Fruit fly (Drosophila melanogaster) whole organism, embryonic: ENCODE measurements around the gene ppl.

Experiments
- Abd-B ChIP-seq: fragments of 200-800 bp; sonication (Bioruptor generic); optimal IDR thresholded peaks from 2 replicates; lab custom pipeline; 2018; ENCODE audit warnings: missing biosample characterization, mild to moderate bottlenecking, missing genetic modification characterization, moderate library complexity
- Ada2b ChIP-seq: fragments of 200-800 bp; sonication (Bioruptor generic); IDR thresholded peaks from 2 replicates; pipeline ENCODE4 v1.3.6; 2022; ENCODE audit warnings: missing biosample characterization, missing genetic modification characterization
- B-H1 ChIP-seq: fragments of 200-800 bp; sonication (Bioruptor generic); IDR thresholded peaks from 3 replicates; pipeline ENCODE4 v1.3.6; 2022; ENCODE audit warnings: missing biosample characterization, missing genetic modification characterization
- CG10267 ChIP-seq: fragments of 200-800 bp; sonication (Bioruptor generic); optimal IDR thresholded peaks from 2 replicates; lab custom pipeline; 2018; ENCODE audit warnings: missing biosample characterization, mild to moderate bottlenecking, missing genetic modification characterization, moderate library complexity
- CG11085 ChIP-seq: fragments of 200-800 bp; sonication (Bioruptor generic); IDR thresholded peaks from 2 replicates; pipeline ENCODE4 v1.3.6; 2022; ENCODE audit warnings: missing biosample characterization, missing genetic modification characterization
- CG11247 ChIP-seq: fragments of 200-800 bp; sonication (Bioruptor generic); IDR thresholded peaks from 2 replicates; pipeline ENCODE4 v1.3.6; 2022; ENCODE audit warnings: missing biosample characterization, missing genetic modification characterization
- CG11695 ChIP-seq: fragments of 200-800 bp; sonication (Bioruptor generic); IDR thresholded peaks from 3 replicates; pipeline ENCODE4 v1.3.6; 2022; ENCODE audit warnings: missing biosample characterization, missing genetic modification characterization
- CG12219 ChIP-seq: fragments of 200-800 bp; sonication (Bioruptor generic); optimal IDR thresholded peaks from 3 replicates; lab custom pipeline; 2018; ENCODE audit warnings: missing biosample characterization, mild to moderate bottlenecking, missing genetic modification characterization
- CG14014 ChIP-seq: fragments of 200-800 bp; sonication (Bioruptor generic); IDR thresholded peaks from 2 replicates; pipeline ENCODE4 v1.3.6; 2022; ENCODE audit warnings: missing biosample characterization, missing genetic modification characterization
- CG14667 ChIP-seq: fragments of 200-800 bp; sonication (Bioruptor generic); IDR thresholded peaks from 2 replicates; pipeline ENCODE4 v1.3.6; 2022; ENCODE audit warnings: missing biosample characterization, missing genetic modification characterization
- CG17359 ChIP-seq: fragments of 200-800 bp; sonication (Bioruptor generic); optimal IDR thresholded peaks from 3 replicates; lab custom pipeline; 2018; ENCODE audit warnings: missing biosample characterization, mild to moderate bottlenecking, missing genetic modification characterization, moderate library complexity
- CG2202 ChIP-seq: fragments of 200-800 bp; sonication (Bioruptor generic); optimal IDR thresholded peaks from 2 replicates; lab custom pipeline; 2018; ENCODE audit warnings: missing biosample characterization, mild to moderate bottlenecking, missing genetic modification characterization
- CG30020 ChIP-seq: fragments of 200-800 bp; optimal IDR thresholded peaks from 2 replicates; lab custom pipeline; 2019; ENCODE audit warnings: missing biosample characterization, mild to moderate bottlenecking, missing genetic modification characterization, moderate library complexity
- CG3065 ChIP-seq: fragments of 200-800 bp; sonication (Bioruptor generic); optimal IDR thresholded peaks from 2 replicates; lab custom pipeline; 2016; ENCODE audit warnings: missing biosample characterization, missing genetic modification characterization
- CG33213 ChIP-seq: fragments of 200-800 bp; sonication (Bioruptor generic); optimal IDR thresholded peaks from 3 replicates; lab custom pipeline; 2016; ENCODE audit warnings: missing biosample characterization, missing genetic modification characterization
- CG42726 ChIP-seq: fragments of 200-800 bp; sonication (Bioruptor generic); IDR thresholded peaks from 2 replicates; pipeline ENCODE4 v1.3.6; 2022; ENCODE audit warnings: missing biosample characterization, missing genetic modification characterization; ENCODE audit not compliant: partially characterized antibody
- CG4424 ChIP-seq: fragments of 200-800 bp; sonication (Bioruptor generic); optimal IDR thresholded peaks from 3 replicates; lab custom pipeline; 2016; ENCODE audit warnings: missing biosample characterization, missing genetic modification characterization
- CG6272 ChIP-seq: fragments of 200-800 bp; sonication (Bioruptor generic); IDR thresholded peaks from 2 replicates; pipeline ENCODE4 v1.3.6; 2022; ENCODE audit warnings: missing biosample characterization, missing genetic modification characterization
- CG6813 ChIP-seq: fragments of 200-800 bp; sonication (Bioruptor generic); optimal IDR thresholded peaks from 2 replicates; lab custom pipeline; 2017; ENCODE audit warnings: missing biosample characterization, missing genetic modification characterization, mild to moderate bottlenecking, moderate library complexity, missing genetic modification reagents
- CG7928 ChIP-seq: fragments of 200-800 bp; sonication (Bioruptor generic); optimal IDR thresholded peaks from 2 replicates; lab custom pipeline; 2017; ENCODE audit warnings: missing biosample characterization, mild to moderate bottlenecking, missing genetic modification characterization
- CG8089 ChIP-seq: fragments of 200-800 bp; sonication (Bioruptor generic); optimal IDR thresholded peaks from 3 replicates; lab custom pipeline; 2016; ENCODE audit warnings: missing biosample characterization, missing genetic modification characterization
- CG8281 ChIP-seq: fragments of 200-800 bp; sonication (Bioruptor generic); optimal IDR thresholded peaks from 2 replicates; lab custom pipeline; 2018; ENCODE audit warnings: missing biosample characterization, mild to moderate bottlenecking, missing genetic modification characterization, moderate library complexity
- CTCF ChIP-seq: fragments of 200-800 bp; sonication (Bioruptor generic); optimal IDR thresholded peaks from 2 replicates; lab custom pipeline; 2017; ENCODE audit warnings: missing biosample characterization, mild to moderate bottlenecking, missing genetic modification characterization, moderate library complexity
- Dad ChIP-seq: fragments of 200-800 bp; sonication (Bioruptor generic); optimal IDR thresholded peaks from 3 replicates; lab custom pipeline; 2016; ENCODE audit warnings: missing biosample characterization, missing genetic modification characterization
- Dip2 ChIP-seq: fragments of 200-800 bp; sonication (Bioruptor generic); IDR thresholded peaks from 2 replicates; pipeline ENCODE4 v1.3.6; 2022; ENCODE audit warnings: missing biosample characterization, missing genetic modification characterization
- Ets97D ChIP-seq: fragments of 200-800 bp; sonication (Bioruptor generic); optimal IDR thresholded peaks from 3 replicates; lab custom pipeline; 2016; ENCODE audit warnings: missing biosample characterization, missing genetic modification characterization
- HLH4C ChIP-seq: fragments of 200-800 bp; sonication (Bioruptor generic); IDR thresholded peaks from 3 replicates; pipeline ENCODE4 v1.3.6; 2022; ENCODE audit warnings: missing biosample characterization, missing genetic modification characterization; ENCODE audit not compliant: partially characterized antibody
- HmgD ChIP-seq: fragments of 200-800 bp; sonication (Bioruptor generic); optimal IDR thresholded peaks from 3 replicates; lab custom pipeline; 2016; ENCODE audit warnings: missing biosample characterization, missing genetic modification characterization
- Hr51 ChIP-seq, 2 experiments: fragments of 200-800 bp; sonication (Bioruptor generic); optimal IDR thresholded peaks; 2 replicates in 1 of 2; 3 replicates in 1 of 2; lab custom pipeline; 2016 to 2018; ENCODE audit warnings: missing biosample characterization in 2 of 2, missing genetic modification characterization in 2 of 2, mild to moderate bottlenecking in 1 of 2, moderate library complexity in 1 of 2
- Jarid2 ChIP-seq: fragments of 200-800 bp; sonication (Bioruptor generic); optimal IDR thresholded peaks from 3 replicates; lab custom pipeline; 2017; ENCODE audit warnings: mild to moderate bottlenecking, missing biosample characterization, missing genetic modification reagents, missing genetic modification characterization
- Mes4 ChIP-seq: fragments of 200-800 bp; sonication (Bioruptor generic); optimal IDR thresholded peaks from 2 replicates; lab custom pipeline; 2016; ENCODE audit warnings: missing biosample characterization, missing genetic modification characterization
- Nf-YA ChIP-seq: fragments of 200-800 bp; sonication (Bioruptor generic); IDR thresholded peaks from 2 replicates; pipeline ENCODE4 v1.3.6; 2022; ENCODE audit warnings: missing biosample characterization, missing genetic modification characterization
- Oaz ChIP-seq: fragments of 200-800 bp; sonication (Bioruptor generic); IDR thresholded peaks from 2 replicates; pipeline ENCODE4 v1.3.6; 2022; ENCODE audit warnings: missing biosample characterization, missing genetic modification characterization
- ac ChIP-seq: fragments of 200-800 bp; sonication (Bioruptor generic); optimal IDR thresholded peaks from 3 replicates; lab custom pipeline; 2017; ENCODE audit warnings: missing biosample characterization, mild to moderate bottlenecking, missing genetic modification characterization
- amos ChIP-seq: fragments of 200-800 bp; sonication (Bioruptor generic); IDR thresholded peaks from 2 replicates; pipeline ENCODE4 v1.3.6; 2022; ENCODE audit warnings: missing biosample characterization, missing genetic modification characterization; ENCODE audit not compliant: partially characterized antibody
- ara ChIP-seq: fragments of 200-800 bp; sonication (Bioruptor generic); IDR thresholded peaks from 2 replicates; pipeline ENCODE4 v1.3.6; 2022; ENCODE audit warnings: missing biosample characterization, missing genetic modification characterization
- bsh ChIP-seq, 2 experiments: fragments of 200-800 bp; sonication (Bioruptor generic); optimal IDR thresholded peaks; 2 replicates each; lab custom pipeline; 2017 to 2018; ENCODE audit warnings: mild to moderate bottlenecking in 2 of 2, missing biosample characterization in 2 of 2, missing genetic modification characterization in 2 of 2, moderate library complexity in 1 of 2
- fd3F ChIP-seq: fragments of 200-800 bp; sonication (Bioruptor generic); optimal IDR thresholded peaks from 2 replicates; lab custom pipeline; 2018; ENCODE audit warnings: missing biosample characterization, mild to moderate bottlenecking, missing genetic modification characterization, moderate library complexity
- ftz-f1 ChIP-seq: fragments of 200-800 bp; sonication (Bioruptor generic); optimal IDR thresholded peaks from 2 replicates; lab custom pipeline; 2016; ENCODE audit warnings: missing biosample characterization, missing genetic modification characterization
- hkb ChIP-seq, 2 experiments: fragments of 200-800 bp in 1 of 2; fragments of >200 bp in 1 of 2; sonication (Bioruptor generic) in 1 of 2; IDR thresholded peaks in 1 of 2; optimal IDR thresholded peaks in 1 of 2; 2 replicates each; pipeline versions ENCODE4 v1.3.6 to Lab custom; 2017 to 2022; ENCODE audit warnings: missing biosample characterization in 1 of 2, missing genetic modification characterization in 1 of 2
- ind ChIP-seq: fragments of 200-800 bp; sonication (Bioruptor generic); optimal IDR thresholded peaks from 3 replicates; lab custom pipeline; 2016; ENCODE audit warnings: missing biosample characterization, missing genetic modification characterization
- mirr ChIP-seq: fragments of 200-800 bp; sonication (Bioruptor generic); optimal IDR thresholded peaks from 3 replicates; lab custom pipeline; 2018; ENCODE audit warnings: missing biosample characterization, mild to moderate bottlenecking, missing genetic modification characterization
- repo ChIP-seq: fragments of 200-800 bp; sonication (Bioruptor generic); optimal IDR thresholded peaks from 2 replicates; lab custom pipeline; 2016; ENCODE audit warnings: missing biosample characterization, missing genetic modification characterization
- rib ChIP-seq: fragments of 200-800 bp; sonication (Bioruptor generic); IDR thresholded peaks from 2 replicates; pipeline ENCODE4 v1.3.6; 2022; ENCODE audit warnings: missing biosample characterization, missing genetic modification characterization
- run ChIP-seq: fragments of 200-800 bp; sonication (Bioruptor generic); optimal IDR thresholded peaks from 3 replicates; lab custom pipeline; 2018; ENCODE audit warnings: missing biosample characterization, mild to moderate bottlenecking, missing genetic modification characterization
- sima ChIP-seq: fragments of 200-800 bp; sonication (Bioruptor generic); optimal IDR thresholded peaks from 2 replicates; lab custom pipeline; 2016; ENCODE audit warnings: missing biosample characterization, missing genetic modification characterization
- tio ChIP-seq: fragments of 200-800 bp; sonication (Bioruptor generic); optimal IDR thresholded peaks from 2 replicates; lab custom pipeline; 2017; ENCODE audit warnings: missing biosample characterization, missing genetic modification characterization, inconsistent platforms
- ttk ChIP-seq: fragments of 200-800 bp; sonication (Bioruptor generic); IDR thresholded peaks from 2 replicates; pipeline ENCODE4 v2.1.2; 2022; ENCODE audit warnings: missing biosample characterization, missing genetic modification characterization
- usp ChIP-seq: fragments of >200 bp; optimal IDR thresholded peaks from 2 replicates; lab custom pipeline; 2017; ENCODE audit warnings: missing biosample characterization, missing genetic modification characterization
- wdn ChIP-seq: fragments of 200-800 bp; sonication (Bioruptor generic); IDR thresholded peaks from 2 replicates; pipeline ENCODE4 v1.3.6; 2022; ENCODE audit warnings: missing biosample characterization, missing genetic modification characterization

Gene ppl

DNA sequence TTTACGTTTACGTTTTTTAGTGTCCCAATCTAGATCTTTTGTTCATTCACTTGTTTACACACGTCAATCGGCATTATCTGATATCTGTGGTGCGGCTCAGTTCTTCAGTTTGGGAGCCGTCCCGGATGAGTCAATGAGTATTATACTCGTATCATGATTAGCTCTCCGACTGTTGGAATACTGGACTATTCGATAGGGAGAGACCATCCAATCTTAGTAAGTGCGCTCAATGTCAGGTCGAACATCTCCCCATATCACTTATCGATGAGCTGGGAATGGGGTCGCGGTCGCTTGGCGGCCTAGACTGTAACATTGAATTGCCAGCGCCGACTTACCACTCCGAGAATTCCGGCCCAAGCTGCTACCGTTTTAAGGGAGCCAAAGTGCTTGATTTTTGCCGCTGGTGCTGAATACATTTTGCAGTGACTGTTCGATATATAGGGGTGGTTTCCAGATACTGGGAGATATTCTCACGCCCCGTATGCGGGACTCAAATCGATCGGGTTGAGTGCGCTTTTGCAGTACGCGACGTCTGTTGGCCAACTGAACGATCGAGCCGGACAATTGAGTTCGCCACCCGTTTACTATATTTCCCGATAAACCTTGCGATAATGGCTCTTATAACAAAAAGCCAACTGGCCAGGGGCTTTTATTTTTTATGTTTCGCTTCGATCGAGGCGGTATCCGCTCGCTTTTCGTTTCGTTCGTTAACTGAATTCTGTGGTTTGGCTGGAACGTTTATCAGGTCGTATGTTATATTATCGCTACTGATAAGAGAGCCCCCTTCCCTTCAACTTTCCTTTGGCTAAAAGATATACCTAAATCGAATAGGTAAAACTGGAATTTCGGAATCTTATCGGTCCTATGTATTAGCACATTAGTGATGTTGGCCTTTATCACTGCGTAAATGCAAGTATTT, 3.7 kb upstream of the ppl start (continued):
- TF ChIP-seq CG6813 (GFP tag; lab: Kevin White, UChicago): no peak
- TF ChIP-seq ttk: no peak
- TF ChIP-seq CG33213 (GFP tag; lab: Kevin White, UChicago): no peak
- peak; percentile 34 for TF ChIP-seq Jarid2 (GFP tag; lab: Kevin White, UChicago)
- TF ChIP-seq ftz-f1: no peak
- TF ChIP-seq fd3F (GFP tag; lab: Kevin White, UChicago): no peak
- TF ChIP-seq CG11085 (GFP tag; lab: Robert Waterston, UW): no peak
- TF ChIP-seq CTCF: no peak
- no peak for TF ChIP-seq Ets97D (GFP tag; lab: Kevin White, UChicago)
- no peak for TF ChIP-seq wdn (GFP tag; lab: Robert Waterston, UW)
- TF ChIP-seq usp (GFP tag; lab: Kevin White, UChicago): no peak
- no peak for TF ChIP-seq HmgD (GFP tag; lab: Kevin White, UChicago)
- TF ChIP-seq Dip2 (GFP tag; lab: Robert Waterston, UW): no peak
- TF ChIP-seq CG17359 (tag; lab: Kevin White, UChicago): no peak
- TF ChIP-seq ind (GFP tag; lab: Kevin White, UChicago): no peak
- no peak for TF ChIP-seq CG8281
- no peak for TF ChIP-seq ac (GFP tag; lab: Kevin White, UChicago)
- TF ChIP-seq CG11247 (GFP tag; lab: Robert Waterston, UW): no peak
- TF ChIP-seq CG30020: no peak
- TF ChIP-seq B-H1 (GFP tag; lab: Robert Waterston, UW): no peak
- no peak for TF ChIP-seq hkb (optimal IDR thresholded peaks at IDR 0.05; lab: Kevin White, UChicago)
- 0 out of 2 replicates have a peak, but pooled peaks have one; percentile 7 for TF ChIP-seq hkb (GFP tag; IDR thresholded peaks at IDR 0.05; lab: Robert Waterston, UW)
- no peak for TF ChIP-seq Mes4 (GFP tag; lab: Kevin White, UChicago)
- TF ChIP-seq HLH4C (GFP tag; lab: Robert Waterston, UW): no peak
- no peak for TF ChIP-seq Ada2b (GFP tag; lab: Robert Waterston, UW)
- no peak for TF ChIP-seq CG12219 (GFP tag; lab: Kevin White, UChicago)
- TF ChIP-seq Dad: no peak
- TF ChIP-seq repo (GFP tag; lab: Kevin White, UChicago): no peak
- TF ChIP-seq CG14014 (GFP tag; lab: Robert Waterston, UW): no peak
- TF ChIP-seq CG7928: no peak
- TF ChIP-seq bsh (GFP tag; optimal IDR thresholded peaks at IDR 0.05; lab: Kevin White, UChicago): no peak
- no peak for TF ChIP-seq CG2202 (tag; lab: Kevin White, UChicago)
- TF ChIP-seq tio (GFP tag; lab: Kevin White, UChicago): no peak
- TF ChIP-seq amos (GFP tag; lab: Robert Waterston, UW): peak; percentile 20; the same call in 1 of the 2 replicates
- TF ChIP-seq rib (GFP tag; lab: Robert Waterston, UW): no peak
- peak; percentile 96 for TF ChIP-seq mirr (GFP tag; lab: Kevin White, UChicago)
- TF ChIP-seq CG42726 (GFP tag; lab: Robert Waterston, UW): no peak
- no peak for TF ChIP-seq CG6272 (GFP tag; lab: Robert Waterston, UW)
- TF ChIP-seq Oaz (GFP tag; lab: Robert Waterston, UW): no peak
- TF ChIP-seq CG8089 (GFP tag; lab: Kevin White, UChicago): no peak
- no peak for TF ChIP-seq Hr51 (GFP tag; optimal IDR thresholded peaks at IDR 0.05; lab: Kevin White, UChicago)
- TF ChIP-seq sima (GFP tag; lab: Kevin White, UChicago): no peak
- 0 out of 2 replicates have a peak, but pooled peaks have one; percentile 31 for TF ChIP-seq ara (GFP tag; lab: Robert Waterston, UW)
- no peak for TF ChIP-seq CG4424 (GFP tag; lab: Kevin White, UChicago)
- TF ChIP-seq CG10267 (tag; lab: Kevin White, UChicago): no peak
- no peak for TF ChIP-seq CG14667 (GFP tag; lab: Robert Waterston, UW)
- no peak for TF ChIP-seq CG3065 (GFP tag; lab: Kevin White, UChicago)
- no peak for TF ChIP-seq run
- TF ChIP-seq CG11695 (GFP tag; lab: Robert Waterston, UW): no peak
- TF ChIP-seq Nf-YA: no peak
- TF ChIP-seq Abd-B (GFP tag; lab: Kevin White, UChicago): no peak
